Worm (Caenorhabditis elegans) whole organism, L1 larva: ENCODE data around the gene F22H10.1.

Experiments
- fos-1 ChIP-seq: fragments of 150-350 bp; optimal IDR thresholded peaks from 2 replicates; lab custom pipeline; 2014; ENCODE audit warnings: missing biosample characterization, missing genetic modification characterization
- mdl-1 ChIP-seq, 2 experiments: fragments of 150-350 bp; optimal IDR thresholded peaks; 2 replicates each; lab custom pipeline; 2014 to 2017; ENCODE audit warnings: missing biosample characterization in 2 of 2, missing genetic modification characterization in 2 of 2, inconsistent platforms in 1 of 2
- nhr-11 ChIP-seq: fragments of 150-350 bp; optimal IDR thresholded peaks from 2 replicates; lab custom pipeline; 2014; ENCODE audit warnings: missing biosample characterization, missing genetic modification characterization
- nhr-85 ChIP-seq: sonication (generic microtip); peaks from one replicate; lab custom pipeline; 2016; ENCODE audit warnings: missing genetic modification characterization, inconsistent platforms, missing compliant biosample characterization
- unc-130 ChIP-seq: fragments of 150-350 bp; optimal IDR thresholded peaks from 2 replicates; lab custom pipeline; 2017; ENCODE audit warnings: missing biosample characterization, missing genetic modification characterization, inconsistent platforms
- zag-1 ChIP-seq: fragments of 150-350 bp; optimal IDR thresholded peaks from 2 replicates; lab custom pipeline; 2014; ENCODE audit warnings: missing biosample characterization, missing genetic modification characterization
- ztf-11 ChIP-seq, 2 experiments: sonication (generic microtip); optimal IDR thresholded peaks; 2 replicates each; lab custom pipeline; 2016 to 2017; ENCODE audit warnings: missing genetic modification characterization in 2 of 2, missing biosample characterization in 1 of 2, missing compliant biosample characterization in 1 of 2

DNA sequence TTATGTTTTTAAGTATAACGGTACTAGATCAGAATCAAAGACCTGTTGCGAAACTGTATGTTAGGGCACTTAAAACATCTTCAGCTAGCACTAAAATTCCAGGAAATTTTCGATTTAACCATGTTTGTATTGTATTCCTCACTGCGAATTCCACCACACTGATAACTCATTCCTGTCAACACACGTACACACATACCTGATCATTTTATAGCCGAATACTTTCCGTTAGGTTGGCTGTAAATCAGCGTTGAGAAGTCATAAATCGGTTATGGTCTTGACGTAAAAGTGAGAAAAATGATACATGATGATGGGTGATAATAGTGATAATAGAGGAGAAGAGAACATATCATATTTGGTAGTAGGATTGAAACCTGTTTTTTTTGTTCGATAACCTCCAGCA lies 26.5 kb upstream of the F22H10.1 start:
- TF ChIP-seq nhr-11 (tag; lab: Kevin White, UChicago), result no peak
- TF ChIP-seq unc-130, result no peak
- no peak for TF ChIP-seq mdl-1 (tag; optimal IDR thresholded peaks at IDR 0.05; lab: Kevin White, UChicago)
- TF ChIP-seq nhr-85 (tag; lab: Kevin White, UChicago), result no peak
- TF ChIP-seq fos-1 (tag; lab: Kevin White, UChicago), result no peak
- TF ChIP-seq ztf-11 (tag; optimal IDR thresholded peaks at IDR 0.05; lab: Kevin White, UChicago), result no peak
- TF ChIP-seq zag-1 (tag; lab: Kevin White, UChicago), result no peak
